Worm (Caenorhabditis elegans): Measurements from ENCODE around the gene T15B12.1.

Gene T15B12.1

DNA sequence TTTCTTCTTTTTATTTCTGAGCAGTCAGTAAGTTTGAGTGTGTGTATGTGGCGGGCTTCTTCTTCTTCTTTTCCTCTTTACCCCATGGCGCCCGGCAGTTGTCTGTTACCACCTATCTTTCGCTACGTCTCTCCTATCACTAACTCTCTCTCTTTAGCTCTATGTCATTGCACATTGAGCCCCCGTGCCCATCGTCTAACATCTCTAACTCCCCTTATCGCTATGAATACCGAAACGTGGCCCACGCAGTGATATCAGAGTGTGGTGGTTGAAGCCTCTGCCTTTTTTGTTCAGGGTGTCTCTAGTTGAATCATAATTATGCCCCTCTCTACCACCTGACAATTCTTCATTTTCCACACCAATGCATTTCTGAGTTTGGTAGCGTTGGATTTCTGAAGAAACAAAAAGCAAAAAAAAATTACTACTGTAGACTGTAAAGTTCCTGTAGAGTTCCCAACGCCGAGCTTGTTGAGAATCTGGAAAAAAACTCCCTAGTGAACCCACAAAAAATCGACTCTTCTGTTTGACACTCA lies 46.6 kb downstream of the T15B12.1 start:
- TF ChIP-seq jun-1 (tag; optimal IDR thresholded peaks at IDR 0.05) (no peak), efl-1 (optimal IDR thresholded peaks at IDR 0.05) (no peak), efl-1 (GFP tag; optimal IDR thresholded peaks at IDR 0.05 in 1 of 2) (peak in 1 of 2 experiments; percentile 87), dpl-1 (GFP tag; optimal IDR thresholded peaks at IDR 0.05) (no peak), nhr-20 (tag; optimal IDR thresholded peaks at IDR 0.05) (no peak), aly-2 (tag; optimal IDR thresholded peaks at IDR 0.05) (no peak), nhr-71 (tag; optimal IDR thresholded peaks at IDR 0.05) (peak; percentile 20), rnt-1 (tag; optimal IDR thresholded peaks at IDR 0.05) (peak; percentile 23), fkh-8 (tag; optimal IDR thresholded peaks at IDR 0.05) (peak; percentile 62), ama-1 (optimal IDR thresholded peaks at IDR 0.05) (no peak), skn-1 (tag; optimal IDR thresholded peaks at IDR 0.05) (no peak)

ce11 chrIII:5338787-5339186 lies 50.8 kb downstream of the T15B12.1 start:
- TF ChIP-seq swsn-7 (tag; optimal IDR thresholded peaks at IDR 0.05) (no peak), ceh-90 (tag; optimal IDR thresholded peaks at IDR 0.05) (no peak), ceh-8 (GFP tag; optimal IDR thresholded peaks at IDR 0.05) (no peak), sptf-1 (tag; optimal IDR thresholded peaks at IDR 0.05) (no peak), fkh-10 (GFP tag; optimal IDR thresholded peaks at IDR 0.05) (no peak), ces-1 (GFP tag; optimal IDR thresholded peaks at IDR 0.05) (no peak), pax-3 (tag; optimal IDR thresholded peaks at IDR 0.05) (no peak), efl-3 (GFP tag; optimal IDR thresholded peaks at IDR 0.05) (no peak), fos-1 (tag; optimal IDR thresholded peaks at IDR 0.05) (no peak), xbp-1 (tag; optimal IDR thresholded peaks at IDR 0.05) (no peak), lir-3 (tag; optimal IDR thresholded peaks at IDR 0.05; ENCODE audit: poor library complexity) (no peak), nhr-84 (tag; optimal IDR thresholded peaks at IDR 0.05) (no peak)

DNA sequence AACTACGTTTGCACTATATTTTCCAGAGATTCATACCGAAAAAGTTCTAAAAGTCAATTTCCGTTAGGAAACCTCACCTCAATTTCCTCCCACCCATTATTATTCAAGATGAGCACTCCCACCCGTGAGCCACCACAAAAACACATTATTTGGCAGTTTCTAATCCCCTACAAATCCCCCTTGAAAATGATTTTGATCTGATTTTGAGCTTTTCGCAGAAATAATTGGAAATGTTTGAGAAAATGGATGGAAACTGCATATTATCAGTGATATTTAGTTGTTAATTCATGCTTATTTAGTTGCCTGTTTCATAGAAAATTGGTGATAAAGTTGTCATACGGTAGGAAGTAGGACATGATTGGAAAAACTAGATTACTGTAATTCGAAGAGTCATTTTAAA lies 52.6 kb downstream of the T15B12.1 start:
- peak; percentile 80 for TF ChIP-seq dsc-1 (tag; optimal IDR thresholded peaks at IDR 0.05)
- no peak for TF ChIP-seq rnt-1 (tag; optimal IDR thresholded peaks at IDR 0.05)
- TF ChIP-seq nhr-84 (tag; optimal IDR thresholded peaks at IDR 0.05) = no peak
- TF ChIP-seq fkh-8 (tag; optimal IDR thresholded peaks at IDR 0.05) = peak; percentile 65
- TF ChIP-seq pax-3 (tag; optimal IDR thresholded peaks at IDR 0.05) = peak; percentile 24

DNA sequence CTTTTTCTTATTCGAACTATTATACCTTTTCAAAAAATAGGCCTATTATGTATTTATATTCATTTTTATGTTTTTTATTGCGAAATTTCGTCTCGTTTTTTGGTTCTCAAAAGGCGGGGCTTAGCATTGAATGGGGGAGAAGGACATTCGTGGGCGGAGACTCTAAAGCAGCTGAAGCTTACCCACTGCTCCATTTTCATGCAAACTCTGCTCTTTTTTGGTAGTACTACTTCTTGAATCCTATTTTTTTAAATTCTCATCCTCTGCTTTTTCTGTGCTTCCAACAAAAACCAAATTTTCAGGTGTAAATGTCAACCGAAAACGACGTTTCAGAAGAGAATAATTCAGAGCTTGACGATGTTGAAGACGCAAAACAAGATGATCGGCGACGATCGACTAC lies 53.4 kb downstream of the T15B12.1 start, which contains the start of gene ZK121.2:
Gene ZK121.2, plus strand, starts transcription at position 301 of the 400 bp plus-strand sequence.
- TF ChIP-seq ceh-63 (GFP tag; optimal IDR thresholded peaks at IDR 0.05) = no peak
- TF ChIP-seq C16A3.4 (tag; optimal IDR thresholded peaks at IDR 0.05) = no peak
- TF ChIP-seq nhr-47 (tag; optimal IDR thresholded peaks at IDR 0.05) = no peak
- TF ChIP-seq sox-4 (tag; optimal IDR thresholded peaks at IDR 0.05) = no peak
- no peak for TF ChIP-seq vab-15 (tag; optimal IDR thresholded peaks at IDR 0.05)
- no peak for TF ChIP-seq fkh-10 (GFP tag; optimal IDR thresholded peaks at IDR 0.05)
- no peak for TF ChIP-seq efl-1 (optimal IDR thresholded peaks at IDR 0.05)
- no peak for TF ChIP-seq efl-1 (GFP tag; optimal IDR thresholded peaks at IDR 0.05 in 1 of 2)
- no peak for TF ChIP-seq snu-23 (GFP tag; optimal IDR thresholded peaks at IDR 0.05)
- no peak for TF ChIP-seq nhr-19 (GFP tag; conservative IDR thresholded peaks at IDR 0.05)
- TF ChIP-seq ces-1 (GFP tag; optimal IDR thresholded peaks at IDR 0.05) = no peak
- no peak for TF ChIP-seq Y116A8C.19 (tag; optimal IDR thresholded peaks at IDR 0.05; ENCODE audit: borderline replicate concordance)
- no peak for TF ChIP-seq mef-2 (tag; optimal IDR thresholded peaks at IDR 0.05)
- no peak for TF ChIP-seq xbp-1 (tag; optimal IDR thresholded peaks at IDR 0.05)
- no peak for TF ChIP-seq mdl-1 (tag; optimal IDR thresholded peaks at IDR 0.05)
- no peak for TF ChIP-seq nhr-76 (tag; optimal IDR thresholded peaks at IDR 0.05)
- no peak for TF ChIP-seq sptf-1 (tag; optimal IDR thresholded peaks at IDR 0.05)
- no peak for TF ChIP-seq ceh-90 (tag; optimal IDR thresholded peaks at IDR 0.05)
- no peak for TF ChIP-seq skn-1 (tag; optimal IDR thresholded peaks at IDR 0.05)
- no peak for TF ChIP-seq jun-1 (tag; optimal IDR thresholded peaks at IDR 0.05)

DNA sequence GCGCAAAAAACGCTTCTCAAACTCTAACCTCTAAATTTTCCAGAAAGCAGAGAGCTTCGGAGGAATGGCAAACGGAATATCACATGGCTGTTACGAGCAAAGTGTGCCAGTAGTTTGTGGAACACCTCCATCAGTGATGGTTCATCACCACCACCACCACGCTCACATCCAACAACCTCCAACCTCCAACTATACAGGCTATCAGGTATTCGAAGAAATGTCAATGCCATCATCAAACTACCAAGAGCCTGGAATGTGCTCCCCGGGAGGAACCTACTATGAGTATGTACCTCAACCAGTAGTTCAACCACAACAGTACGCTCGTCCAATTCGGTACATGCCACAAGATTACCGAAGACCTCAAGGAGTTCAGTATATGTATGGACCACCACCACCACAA lies 55.6 kb downstream of the T15B12.1 start:
- no peak for TF ChIP-seq xbp-1 (tag; optimal IDR thresholded peaks at IDR 0.05)
- TF ChIP-seq efl-1 (optimal IDR thresholded peaks at IDR 0.05) = no peak
- TF ChIP-seq efl-1 (GFP tag; optimal IDR thresholded peaks at IDR 0.05 in 1 of 2) = peak in 1 of 2 experiments; percentile 65
- no peak for TF ChIP-seq lin-35 (GFP tag; optimal IDR thresholded peaks at IDR 0.05)
- TF ChIP-seq swsn-7 (tag; optimal IDR thresholded peaks at IDR 0.05) = no peak
- TF ChIP-seq ceh-90 (tag; optimal IDR thresholded peaks at IDR 0.05) = no peak
